Worm (Caenorhabditis elegans) whole organism, L2 larva: ENCODE data around the gene let-99.

Experiments used
- C34F6.9 ChIP-seq: fragments of 150-350 bp; optimal IDR thresholded peaks from 2 replicates; lab custom pipeline; 2014; ENCODE audit warnings: missing biosample characterization, missing genetic modification characterization
- F13H6.1 ChIP-seq: sonication (generic microtip); optimal IDR thresholded peaks from 2 replicates; lab custom pipeline; 2016; ENCODE audit warnings: missing genetic modification characterization, missing compliant biosample characterization
- R02D3.7 ChIP-seq: fragments of 150-350 bp; optimal IDR thresholded peaks from 2 replicates; lab custom pipeline; 2014; ENCODE audit warnings: missing biosample characterization, missing genetic modification characterization
- Y55F3AM.14 ChIP-seq: fragments of 200-800 bp; sonication (Bioruptor generic); optimal IDR thresholded peaks from 2 replicates; lab custom pipeline; 2018; ENCODE audit warnings: mild to moderate bottlenecking, missing genetic modification characterization, missing compliant biosample characterization
- ZK546.5 ChIP-seq: sonication (generic microtip); optimal IDR thresholded peaks from 2 replicates; lab custom pipeline; 2017; ENCODE audit warnings: missing biosample characterization, missing genetic modification characterization
- alr-1 ChIP-seq: fragments of 150-350 bp; optimal IDR thresholded peaks from 2 replicates; lab custom pipeline; 2014; ENCODE audit warnings: missing biosample characterization, missing genetic modification characterization
- aly-2 ChIP-seq: fragments of 150-350 bp; optimal IDR thresholded peaks from 2 replicates; lab custom pipeline; 2014; ENCODE audit warnings: missing biosample characterization, missing genetic modification characterization
- ama-1 ChIP-seq: fragments of 150-350 bp; optimal IDR thresholded peaks from 2 replicates; lab custom pipeline; 2018; ENCODE audit warnings: inconsistent platforms
- blmp-1 ChIP-seq: sonication (generic microtip); optimal IDR thresholded peaks from 2 replicates; lab custom pipeline; 2017; ENCODE audit warnings: missing genetic modification characterization, mild to moderate bottlenecking, missing compliant biosample characterization, antibody characterized with exemption, moderate library complexity; ENCODE audit not compliant: insufficient read depth
- ceh-16 ChIP-seq: fragments of 150-350 bp; optimal IDR thresholded peaks from 2 replicates; lab custom pipeline; 2014; ENCODE audit warnings: missing biosample characterization, missing genetic modification characterization
- ceh-82 ChIP-seq: fragments of 150-350 bp; optimal IDR thresholded peaks from 2 replicates; lab custom pipeline; 2014; ENCODE audit warnings: missing biosample characterization, missing genetic modification characterization
- elt-1 ChIP-seq: fragments of 150-350 bp; optimal IDR thresholded peaks from 2 replicates; lab custom pipeline; 2014; ENCODE audit warnings: missing biosample characterization, missing genetic modification characterization
- gmeb-1 ChIP-seq: fragments of 150-350 bp; optimal IDR thresholded peaks from 2 replicates; lab custom pipeline; 2014; ENCODE audit warnings: missing biosample characterization, missing genetic modification characterization
- lin-11 ChIP-seq: fragments of 150-350 bp; sonication (generic microtip); optimal IDR thresholded peaks from 2 replicates; lab custom pipeline; 2014; ENCODE audit warnings: missing biosample characterization, missing genetic modification characterization, inconsistent platforms, mixed read lengths
- lin-39 ChIP-seq: fragments of 150-350 bp; optimal IDR thresholded peaks from 2 replicates; lab custom pipeline; 2014; ENCODE audit warnings: missing biosample characterization, missing genetic modification reagents, missing genetic modification characterization
- lsy-2 ChIP-seq, 2 experiments: fragments of 150-350 bp in 1 of 2; sonication (generic microtip) in 1 of 2; optimal IDR thresholded peaks; 2 replicates each; lab custom pipeline; 2014 to 2017; ENCODE audit warnings: missing biosample characterization in 2 of 2, missing genetic modification characterization in 2 of 2
- mbf-1 ChIP-seq: sonication (generic microtip); optimal IDR thresholded peaks from 2 replicates; lab custom pipeline; 2017; ENCODE audit warnings: missing biosample characterization, missing genetic modification characterization
- nhr-11 ChIP-seq: fragments of 150-350 bp; optimal IDR thresholded peaks from 2 replicates; lab custom pipeline; 2014; ENCODE audit warnings: missing biosample characterization, missing genetic modification characterization
- nhr-12 ChIP-seq: fragments of 150-350 bp; optimal IDR thresholded peaks from 2 replicates; lab custom pipeline; 2014; ENCODE audit warnings: missing biosample characterization, missing genetic modification characterization
- nhr-129 ChIP-seq: fragments of 150-350 bp; optimal IDR thresholded peaks from 2 replicates; lab custom pipeline; 2014; ENCODE audit warnings: missing biosample characterization, missing genetic modification characterization
- nhr-21 ChIP-seq: fragments of 150-350 bp; optimal IDR thresholded peaks from 2 replicates; lab custom pipeline; 2014; ENCODE audit warnings: missing biosample characterization, missing genetic modification characterization
- nhr-25 ChIP-seq: fragments of 150-350 bp; sonication (generic microtip); optimal IDR thresholded peaks from 3 replicates; lab custom pipeline; 2014; ENCODE audit warnings: missing biosample characterization, missing genetic modification characterization
- nhr-77 ChIP-seq: fragments of 150-350 bp; optimal IDR thresholded peaks from 2 replicates; lab custom pipeline; 2014; ENCODE audit warnings: missing biosample characterization, missing genetic modification characterization
- peb-1 ChIP-seq: fragments of 150-350 bp; optimal IDR thresholded peaks from 2 replicates; lab custom pipeline; 2014; ENCODE audit warnings: missing biosample characterization, missing genetic modification characterization
- sem-4 ChIP-seq: fragments of 150-350 bp; optimal IDR thresholded peaks from 2 replicates; lab custom pipeline; 2014; ENCODE audit warnings: missing biosample characterization, missing genetic modification reagents, missing genetic modification characterization
- skn-1 ChIP-seq: sonication (generic microtip); optimal IDR thresholded peaks from 2 replicates; lab custom pipeline; 2017; ENCODE audit warnings: missing biosample characterization, missing genetic modification characterization
- snpc-4 ChIP-seq: fragments of 150-350 bp; optimal IDR thresholded peaks from 2 replicates; lab custom pipeline; 2014; ENCODE audit warnings: missing biosample characterization, missing genetic modification characterization
- unc-55 ChIP-seq: fragments of 150-350 bp; sonication (generic microtip); optimal IDR thresholded peaks from 3 replicates; lab custom pipeline; 2014; ENCODE audit warnings: missing biosample characterization, missing genetic modification reagents, missing genetic modification characterization
- unc-62 ChIP-seq: fragments of 150-350 bp; optimal IDR thresholded peaks from 2 replicates; lab custom pipeline; 2014; ENCODE audit warnings: missing biosample characterization, missing genetic modification reagents, missing genetic modification characterization
- zag-1 ChIP-seq: fragments of 150-350 bp; optimal IDR thresholded peaks from 2 replicates; lab custom pipeline; 2014; ENCODE audit warnings: missing biosample characterization, missing genetic modification characterization
- ztf-1 ChIP-seq: fragments of 200-800 bp; sonication (Bioruptor generic); conservative IDR thresholded peaks from 2 replicates; pipeline ENCODE4 v1.3.6; 2022; ENCODE audit warnings: missing genetic modification characterization, missing compliant biosample characterization
- ztf-11 ChIP-seq: sonication (generic microtip); optimal IDR thresholded peaks from 2 replicates; lab custom pipeline; 2017; ENCODE audit warnings: missing biosample characterization, missing genetic modification characterization
- ztf-4 ChIP-seq: fragments of 150-350 bp; optimal IDR thresholded peaks from 2 replicates; lab custom pipeline; 2014; ENCODE audit warnings: missing biosample characterization, missing genetic modification characterization

let-99 gene

ce11 chrIV:12531047-12531446 lies 36.6 kb upstream of the let-99 start, which contains the start of gene F53B2.5:
Gene F53B2.5 (minus strand): TSS chrIV:12531147.
- TF ChIP-seq aly-2 (tag; lab: Kevin White, UChicago) (no peak), C34F6.9 (tag; lab: Kevin White, UChicago) (no peak), ZK546.5 (tag; lab: Kevin White, UChicago) (no peak), ztf-4 (tag; lab: Kevin White, UChicago) (no peak), lin-39 (tag; lab: Kevin White, UChicago) (no peak), sem-4 (tag; lab: Kevin White, UChicago) (no peak), Y55F3AM.14 (GFP tag; lab: Kevin White, UChicago) (no peak)

DNA sequence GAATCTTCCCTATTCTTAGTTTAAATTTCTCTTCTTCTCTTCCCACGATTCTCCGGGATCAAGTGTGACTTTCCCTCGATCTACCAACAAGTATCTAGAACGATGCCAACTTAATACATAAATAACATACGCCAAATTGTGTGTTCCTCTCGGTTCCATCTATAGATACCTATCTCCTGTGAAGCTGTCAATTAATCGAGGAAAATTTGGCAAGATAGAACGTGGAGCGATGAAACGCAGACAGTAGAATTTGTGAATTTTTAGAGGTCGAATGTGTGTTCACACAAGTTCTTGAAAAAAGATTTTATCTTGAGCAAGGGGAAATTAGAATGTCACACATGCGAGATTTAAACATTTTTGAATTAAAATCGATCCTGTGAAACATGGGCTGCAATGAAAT lies 36.2 kb upstream of the let-99 start:
- TF ChIP-seq ceh-16 (peak; percentile 89), nhr-25 (tag; lab: Kevin White, UChicago) (peak; percentile 3), gmeb-1 (tag; lab: Kevin White, UChicago) (no peak), elt-1 (tag; lab: Kevin White, UChicago) (peak; percentile 71), nhr-77 (tag; lab: Kevin White, UChicago) (no peak)
- TF ChIP-seq, all 48 proteins: peak for 3

ce11 chrIV:12536358-12536757 lies 31.3 kb upstream of the let-99 start:
- TF ChIP-seq nhr-11 (tag; lab: Kevin White, UChicago) (no peak), peb-1 (tag; lab: Kevin White, UChicago) (no peak), snpc-4 (tag; lab: Kevin White, UChicago) (no peak), sem-4 (tag; lab: Kevin White, UChicago) (no peak), nhr-129 (tag; lab: Kevin White, UChicago) (no peak), nhr-21 (no peak), lin-11 (no peak), ztf-4 (tag; lab: Kevin White, UChicago) (no peak), Y55F3AM.14 (GFP tag; lab: Kevin White, UChicago) (no peak), F13H6.1 (tag; lab: Kevin White, UChicago) (no peak), nhr-25 (tag; lab: Kevin White, UChicago) (no peak), ceh-16 (no peak), C34F6.9 (tag; lab: Kevin White, UChicago) (no peak), ztf-11 (tag; lab: Kevin White, UChicago) (no peak), elt-1 (tag; lab: Kevin White, UChicago) (no peak), lsy-2 (tag; optimal IDR thresholded peaks at IDR 0.05; lab: Kevin White, UChicago) (no peak), lin-39 (tag; lab: Kevin White, UChicago) (no peak)

- TF ChIP-seq R02D3.7 (tag; lab: Kevin White, UChicago): no peak
- no peak for TF ChIP-seq mbf-1
- no peak for TF ChIP-seq snpc-4 (tag; lab: Kevin White, UChicago)
- no peak for TF ChIP-seq ceh-16
- TF ChIP-seq zag-1 (tag; lab: Kevin White, UChicago): no peak
- no peak for TF ChIP-seq ama-1 (lab: Kevin White, UChicago)
- no peak for TF ChIP-seq nhr-12 (tag; lab: Kevin White, UChicago)
- TF ChIP-seq, all 48 proteins: peak for 0
These were observed 29.9 kb upstream of the let-99 start for ce11 chrIV:12537694-12538093.

DNA sequence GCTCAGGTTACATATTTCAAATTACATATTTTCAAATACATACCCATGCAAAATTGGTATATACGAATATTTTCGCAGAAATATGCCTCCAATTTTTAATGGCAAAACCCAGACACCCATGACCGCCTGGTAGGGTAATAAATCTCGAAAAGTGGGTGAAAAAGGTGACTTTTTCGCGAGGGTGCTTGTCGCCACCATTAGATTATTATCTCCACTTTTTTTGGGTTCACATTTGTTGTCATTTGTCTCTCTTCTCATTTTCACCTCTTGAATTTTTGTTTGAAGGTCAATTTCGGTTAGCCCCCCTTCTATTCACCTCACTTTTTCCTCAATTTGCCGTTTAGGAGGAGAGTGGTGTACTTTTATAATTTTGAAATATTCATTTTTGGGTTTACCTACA lies 27.4 kb upstream of the let-99 start:
- TF ChIP-seq nhr-25 (tag; lab: Kevin White, UChicago) (peak; percentile 16), unc-62 (GFP tag; lab: Kevin White, UChicago) (no peak), Y55F3AM.14 (GFP tag; lab: Kevin White, UChicago) (no peak), alr-1 (no peak), ceh-16 (peak; percentile 73), blmp-1 (tag; lab: Kevin White, UChicago) (no peak)

ce11 chrIV:12542011-12542410 lies 25.6 kb upstream of the let-99 start, which contains the start of gene ham-1:
Gene ham-1 (plus strand): TSS chrIV:12542183.
- TF ChIP-seq ama-1 (lab: Kevin White, UChicago) (no peak), nhr-12 (tag; lab: Kevin White, UChicago) (no peak), unc-62 (GFP tag; lab: Kevin White, UChicago) (no peak), skn-1 (tag; lab: Kevin White, UChicago) (no peak), ceh-16 (no peak), ztf-1 (GFP tag; lab: Robert Waterston, UW) (no peak), Y55F3AM.14 (GFP tag; lab: Kevin White, UChicago) (no peak), nhr-21 (no peak), nhr-129 (tag; lab: Kevin White, UChicago) (no peak), unc-55 (GFP tag; lab: Kevin White, UChicago) (no peak), lin-39 (tag; lab: Kevin White, UChicago) (no peak), ceh-82 (no peak)
